Worm (Caenorhabditis elegans) whole organism, late embryonic: Measurements from ENCODE around the gene col-129.

ENCODE experiments used
- C08G9.2 ChIP-seq: sonication (generic microtip); optimal IDR thresholded peaks from 2 replicates; lab custom pipeline; 2016; ENCODE audit warnings: mild to moderate bottlenecking, missing genetic modification characterization, moderate library complexity, missing compliant biosample characterization
- K02D7.2 ChIP-seq: sonication (generic microtip); optimal IDR thresholded peaks from 2 replicates; lab custom pipeline; 2017; ENCODE audit warnings: mild to moderate bottlenecking, missing genetic modification characterization, missing compliant biosample characterization
- T23F11.4 ChIP-seq: fragments of 200-800 bp; sonication (Bioruptor generic); optimal IDR thresholded peaks from 2 replicates; lab custom pipeline; 2018; ENCODE audit warnings: mild to moderate bottlenecking, missing genetic modification characterization, missing compliant biosample characterization
- ahr-1 ChIP-seq: sonication (generic microtip); optimal IDR thresholded peaks from 2 replicates; lab custom pipeline; 2016; ENCODE audit warnings: missing genetic modification characterization, missing compliant biosample characterization
- ama-1 ChIP-seq: fragments of 150-350 bp; optimal IDR thresholded peaks from 2 replicates; lab custom pipeline; 2014
- ceh-19 ChIP-seq: fragments of 200-800 bp; sonication (Bioruptor generic); optimal IDR thresholded peaks from 2 replicates; lab custom pipeline; 2018; ENCODE audit warnings: mild to moderate bottlenecking, missing genetic modification characterization, missing compliant biosample characterization
- ceh-2 ChIP-seq: sonication (generic microtip); optimal IDR thresholded peaks from 2 replicates; lab custom pipeline; 2016; ENCODE audit warnings: missing genotype, missing genetic modification characterization, missing compliant biosample characterization
- ceh-34 ChIP-seq: sonication (generic microtip); optimal IDR thresholded peaks from 2 replicates; lab custom pipeline; 2016; ENCODE audit warnings: mild to moderate bottlenecking, missing genetic modification characterization, missing compliant biosample characterization
- ceh-45 ChIP-seq: fragments of 200-800 bp; sonication (Bioruptor generic); IDR thresholded peaks from 2 replicates; pipeline ENCODE4 v1.3.6; 2022; ENCODE audit warnings: missing genetic modification reagents, missing genetic modification characterization, missing compliant biosample characterization
- ceh-48 ChIP-seq: sonication (generic microtip); optimal IDR thresholded peaks from 2 replicates; lab custom pipeline; 2016; ENCODE audit warnings: missing genetic modification characterization, inconsistent platforms, missing compliant biosample characterization
- ceh-9 ChIP-seq: sonication (generic microtip); optimal IDR thresholded peaks from 2 replicates; lab custom pipeline; 2016; ENCODE audit warnings: mild to moderate bottlenecking, missing genetic modification characterization, inconsistent platforms, missing compliant biosample characterization
- che-1 ChIP-seq: sonication (generic microtip); optimal IDR thresholded peaks from 2 replicates; lab custom pipeline; 2016; ENCODE audit warnings: mild to moderate bottlenecking, missing genetic modification characterization, missing compliant biosample characterization
- dve-1 ChIP-seq: sonication (generic microtip); optimal IDR thresholded peaks from 2 replicates; lab custom pipeline; 2017; ENCODE audit warnings: antibody characterized with exemption, mild to moderate bottlenecking, missing genetic modification characterization, missing compliant biosample characterization
- elt-2 ChIP-seq: sonication (generic microtip); optimal IDR thresholded peaks from 2 replicates; lab custom pipeline; 2016; ENCODE audit warnings: missing genetic modification reagents, missing genetic modification characterization, missing compliant biosample characterization
- elt-4 ChIP-seq: sonication (generic microtip); optimal IDR thresholded peaks from 2 replicates; lab custom pipeline; 2016; ENCODE audit warnings: missing genetic modification characterization, missing compliant biosample characterization
- ets-4 ChIP-seq: sonication (generic microtip); optimal IDR thresholded peaks from 2 replicates; lab custom pipeline; 2016; ENCODE audit warnings: missing genetic modification characterization, missing compliant biosample characterization
- fkh-6 ChIP-seq: sonication (generic microtip); optimal IDR thresholded peaks from 2 replicates; lab custom pipeline; 2016; ENCODE audit warnings: missing genetic modification characterization, missing compliant biosample characterization
- hlh-13 ChIP-seq: fragments of 200-800 bp; sonication (Bioruptor generic); optimal IDR thresholded peaks from 2 replicates; lab custom pipeline; 2018; ENCODE audit warnings: mild to moderate bottlenecking, missing genetic modification characterization, missing compliant biosample characterization
- hlh-8 ChIP-seq: sonication (generic microtip); optimal IDR thresholded peaks from 2 replicates; lab custom pipeline; 2016; ENCODE audit warnings: missing genotype, missing genetic modification characterization, missing compliant biosample characterization
- lim-6 ChIP-seq: sonication (generic microtip); optimal IDR thresholded peaks from 2 replicates; lab custom pipeline; 2016; ENCODE audit warnings: missing genetic modification characterization, missing compliant biosample characterization
- lin-11 ChIP-seq: fragments of 200-800 bp; sonication (Bioruptor generic); optimal IDR thresholded peaks from 2 replicates; lab custom pipeline; 2018; ENCODE audit warnings: mild to moderate bottlenecking, missing genetic modification characterization, missing compliant biosample characterization
- nfya-1 ChIP-seq: sonication (generic microtip); optimal IDR thresholded peaks from 2 replicates; lab custom pipeline; 2017; ENCODE audit warnings: missing genetic modification characterization, mild to moderate bottlenecking, missing compliant biosample characterization, antibody characterized with exemption, moderate library complexity
- nhr-232 ChIP-seq: sonication (generic microtip); optimal IDR thresholded peaks from 2 replicates; lab custom pipeline; 2016; ENCODE audit warnings: missing genetic modification characterization, missing compliant biosample characterization
- pag-3 ChIP-seq: sonication (generic microtip); optimal IDR thresholded peaks from 2 replicates; lab custom pipeline; 2016; ENCODE audit warnings: missing compliant biosample characterization, missing genetic modification characterization, borderline replicate concordance
- pat-9 ChIP-seq: fragments of 200-800 bp; sonication (Bioruptor generic); optimal IDR thresholded peaks from 2 replicates; lab custom pipeline; 2018; ENCODE audit warnings: mild to moderate bottlenecking, missing genetic modification characterization, moderate library complexity, missing compliant biosample characterization
- pha-2 ChIP-seq: sonication (generic microtip); optimal IDR thresholded peaks from 2 replicates; lab custom pipeline; 2017; ENCODE audit warnings: mild to moderate bottlenecking, missing genetic modification characterization, missing compliant biosample characterization
- pha-4 ChIP-seq: fragments of 150-350 bp; optimal IDR thresholded peaks from 2 replicates; lab custom pipeline; 2018; ENCODE audit warnings: missing biosample characterization, missing genetic modification reagents, missing genetic modification characterization
- pqm-1 ChIP-seq: sonication (generic microtip); optimal IDR thresholded peaks from 2 replicates; lab custom pipeline; 2016; ENCODE audit warnings: missing genetic modification characterization, missing compliant biosample characterization
- rnt-1 ChIP-seq: sonication (generic microtip); optimal IDR thresholded peaks from 2 replicates; lab custom pipeline; 2016; ENCODE audit warnings: missing genetic modification characterization, missing compliant biosample characterization
- tbx-7 ChIP-seq: sonication (generic microtip); optimal IDR thresholded peaks from 2 replicates; lab custom pipeline; 2016; ENCODE audit warnings: missing genotype, missing genetic modification characterization, missing compliant biosample characterization
- unc-42 ChIP-seq: sonication (generic microtip); optimal IDR thresholded peaks from 2 replicates; lab custom pipeline; 2016; ENCODE audit warnings: missing genotype, missing genetic modification characterization, missing compliant biosample characterization
- zip-5 ChIP-seq: sonication (generic microtip); optimal IDR thresholded peaks from 2 replicates; lab custom pipeline; 2016; ENCODE audit warnings: missing genetic modification characterization, missing compliant biosample characterization
- ztf-16 ChIP-seq: sonication (generic microtip); optimal IDR thresholded peaks from 2 replicates; lab custom pipeline; 2017; ENCODE audit warnings: missing genetic modification characterization, missing compliant biosample characterization

Gene col-129

DNA sequence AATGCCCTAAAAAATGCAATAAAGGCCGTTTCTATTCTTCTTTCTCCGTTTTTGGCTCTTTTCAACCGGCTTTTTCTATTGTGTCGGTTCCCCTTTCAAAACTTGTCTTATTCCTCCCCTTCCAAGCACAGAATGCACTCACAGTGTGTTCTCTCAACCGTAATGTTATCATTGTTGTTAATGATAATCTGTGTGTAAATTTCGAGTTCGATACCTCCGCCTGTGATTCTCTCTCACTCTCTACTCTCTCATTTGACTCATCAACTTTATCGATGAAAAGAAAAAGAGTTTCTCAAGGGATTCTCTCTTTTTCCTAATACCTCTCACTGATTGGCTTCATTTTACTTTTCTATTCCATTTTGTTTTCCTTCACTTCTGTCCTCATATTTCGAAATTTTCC lies 18.5 kb upstream of the col-129 start:
- no peak for TF ChIP-seq nhr-232 (tag; lab: Kevin White, UChicago)
- no peak for TF ChIP-seq pag-3 (tag; lab: Kevin White, UChicago)
- no peak for TF ChIP-seq hlh-13 (GFP tag; lab: Kevin White, UChicago)
- TF ChIP-seq elt-4 = no peak
- TF ChIP-seq lim-6 (tag; lab: Kevin White, UChicago) = no peak
- TF ChIP-seq ceh-9 = no peak
- TF ChIP-seq tbx-7 = no peak
- TF ChIP-seq pqm-1 (tag; lab: Kevin White, UChicago) = no peak
- TF ChIP-seq C08G9.2 = no peak
- TF ChIP-seq dve-1 (tag; lab: Kevin White, UChicago) = no peak
- TF ChIP-seq ceh-45 (GFP tag; lab: Robert Waterston, UW) = no peak
- no peak for TF ChIP-seq pha-2 (tag; lab: Kevin White, UChicago)
- TF ChIP-seq ahr-1 (tag; lab: Kevin White, UChicago) = no peak
- TF ChIP-seq K02D7.2 (tag; lab: Kevin White, UChicago) = no peak
- no peak for TF ChIP-seq unc-42 (tag; lab: Kevin White, UChicago)

DNA sequence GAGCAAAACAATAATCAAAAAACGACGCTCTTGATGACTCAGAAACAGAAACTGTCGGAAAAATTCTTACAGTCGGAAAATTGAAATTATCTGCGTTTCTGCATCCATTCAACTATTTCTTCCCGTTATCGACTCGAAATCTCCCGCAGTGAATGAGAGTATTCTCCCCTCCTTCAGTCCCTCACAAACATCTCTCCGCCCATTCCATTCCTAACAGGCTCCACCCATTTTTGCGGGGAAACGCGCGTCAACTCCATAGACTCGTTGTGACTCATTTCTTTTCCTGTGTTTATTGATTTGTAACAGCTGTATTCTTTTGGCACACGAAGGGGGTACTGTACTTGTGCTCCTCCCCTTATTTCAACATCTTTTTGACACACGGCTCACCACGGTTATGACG lies 17.6 kb upstream of the col-129 start:
- TF ChIP-seq ceh-19 = no peak
- TF ChIP-seq nfya-1 (tag; lab: Kevin White, UChicago) = peak; percentile 10

DNA sequence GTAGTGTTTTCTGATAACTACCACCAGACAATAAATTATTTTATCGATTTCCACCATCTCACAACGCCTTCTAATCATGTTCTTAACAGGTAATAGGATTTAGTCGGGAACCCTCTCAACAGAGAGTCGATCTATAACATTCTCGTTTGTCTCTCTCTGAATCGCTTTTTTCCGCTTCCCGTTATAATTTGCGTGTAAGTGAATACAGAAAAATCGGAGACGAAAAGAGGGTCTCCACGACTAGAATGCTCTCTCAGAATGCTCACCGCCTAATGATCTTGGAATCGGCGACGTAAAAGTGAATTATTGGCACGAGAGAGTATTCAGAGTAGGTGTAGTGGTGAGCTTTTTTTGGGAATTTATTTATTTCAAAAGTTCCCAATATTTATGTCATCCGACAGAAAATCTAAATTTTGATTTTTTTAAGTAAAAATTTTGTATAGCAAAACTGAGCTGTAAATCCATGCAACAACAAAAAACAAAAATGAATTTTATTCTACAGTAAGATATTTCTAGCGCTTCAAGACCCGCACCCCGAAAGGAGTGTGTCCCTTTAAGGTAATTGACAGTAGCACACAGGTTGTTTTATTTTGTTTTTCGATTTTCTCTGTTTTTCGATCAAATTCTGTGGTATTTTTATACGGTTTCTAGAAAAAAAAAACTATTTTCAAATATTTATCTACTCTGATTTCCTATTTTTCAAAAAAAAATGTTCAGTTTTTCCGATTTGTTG lies 16.7 kb upstream of the col-129 start:
- peak; percentile 71 for TF ChIP-seq unc-42 (tag; lab: Kevin White, UChicago)
- no peak for TF ChIP-seq ceh-48

DNA sequence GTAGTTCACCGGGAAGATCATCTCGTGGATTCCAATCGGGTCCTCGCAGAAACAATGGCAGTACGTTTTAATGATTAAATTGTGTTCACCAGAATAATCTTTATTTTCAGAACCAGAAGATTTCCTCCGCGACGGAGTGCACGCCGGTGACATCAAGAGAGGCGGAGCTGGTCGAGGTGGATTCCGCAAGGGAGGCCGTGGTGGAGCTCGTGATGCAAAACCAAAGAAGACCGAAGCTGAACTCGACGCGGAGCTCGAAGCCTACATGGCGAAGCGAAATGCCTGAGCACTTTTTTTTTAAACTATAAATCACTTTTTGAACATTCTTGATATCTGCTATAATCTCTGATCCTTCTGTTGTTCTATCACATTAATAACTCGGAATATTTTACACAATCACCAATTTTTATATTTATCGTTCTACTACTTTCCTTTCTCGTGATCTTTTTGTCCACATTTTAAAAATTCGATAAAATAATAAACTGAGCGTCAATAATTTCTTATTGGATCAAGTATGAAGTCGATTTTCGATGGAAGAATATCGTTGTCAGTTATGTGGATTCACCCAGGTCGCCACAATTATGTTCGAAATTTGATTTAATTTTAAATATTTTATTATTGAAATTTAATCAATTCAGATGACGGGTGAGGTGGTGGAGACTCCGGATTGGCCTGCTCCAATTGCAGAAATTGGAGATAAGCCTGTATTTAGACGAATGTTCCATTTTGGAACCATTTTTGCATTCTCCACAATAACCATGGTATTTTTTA lies 14.3 kb upstream of the col-129 start, which contains the start of gene dhhc-6:
TSS of gene dhhc-6 (plus strand) at position 639 of the 771 bp plus-strand sequence.
- no peak for TF ChIP-seq rnt-1 (tag; lab: Kevin White, UChicago)
- no peak for TF ChIP-seq ceh-34 (tag; lab: Kevin White, UChicago)
- no peak for TF ChIP-seq ahr-1 (tag; lab: Kevin White, UChicago)
- no peak for TF ChIP-seq pha-2 (tag; lab: Kevin White, UChicago)
- TF ChIP-seq K02D7.2 (tag; lab: Kevin White, UChicago) = no peak
- TF ChIP-seq lin-11 = no peak
- no peak for TF ChIP-seq che-1 (tag; lab: Kevin White, UChicago)
- TF ChIP-seq hlh-13 (GFP tag; lab: Kevin White, UChicago) = no peak
- TF ChIP-seq pqm-1 (tag; lab: Kevin White, UChicago) = no peak
- no peak for TF ChIP-seq T23F11.4 (GFP tag; lab: Kevin White, UChicago)
- TF ChIP-seq pha-4 (tag; lab: Kevin White, UChicago) = no peak
- TF ChIP-seq ceh-2 (tag; lab: Kevin White, UChicago) = no peak
- no peak for TF ChIP-seq hlh-8 (tag; lab: Kevin White, UChicago)
- no peak for TF ChIP-seq elt-2
- no peak for TF ChIP-seq zip-5 (tag; lab: Kevin White, UChicago)
- TF ChIP-seq pat-9 (tag; lab: Kevin White, UChicago) = no peak
- TF ChIP-seq ama-1 (lab: Kevin White, UChicago) = no peak
- no peak for TF ChIP-seq ets-4 (tag; lab: Kevin White, UChicago)
- no peak for TF ChIP-seq fkh-6 (tag; lab: Kevin White, UChicago)
- no peak for TF ChIP-seq ztf-16 (tag; lab: Kevin White, UChicago)
